Fruit fly (Drosophila melanogaster): ENCODE measurements around the gene Gnpnat.

Gnpnat gene

dm6 chr3R:29771645-29772089, 33.6 kb downstream of the Gnpnat start (continued):
- TF ChIP-seq gsb (GFP tag; IDR thresholded peaks at IDR 0.05) (no peak), so (GFP tag; IDR thresholded peaks at IDR 0.05) (peak; percentile 51; the same call in 1 of the 3 replicates), hbn (GFP tag; IDR thresholded peaks at IDR 0.05; ENCODE audit: partially characterized antibody) (peak; percentile 42; the same call in 1 of the 2 replicates), CG17568 (GFP tag; optimal IDR thresholded peaks at IDR 0.05) (peak; percentile 38), grn (GFP tag; optimal IDR thresholded peaks at IDR 0.05) (peak; percentile 86), peb (GFP tag; IDR thresholded peaks at IDR 0.05) (no peak), CG15601 (tag; optimal IDR thresholded peaks at IDR 0.05) (peak; percentile 38), HLH3B (GFP tag; IDR thresholded peaks at IDR 0.05) (peak; percentile 30; the same call in 1 of the 2 replicates), CG6175 (GFP tag; IDR thresholded peaks at IDR 0.05) (no peak), z (GFP tag; IDR thresholded peaks at IDR 0.05) (peak; percentile 100), lbe (GFP tag; optimal IDR thresholded peaks at IDR 0.05) (peak; percentile 15), kah (GFP tag; optimal IDR thresholded peaks at IDR 0.05) (peak; percentile 89), pzg (GFP tag; optimal IDR thresholded peaks at IDR 0.05) (no peak), Fer1 (GFP tag; optimal IDR thresholded peaks at IDR 0.05) (peak; percentile 44), danr (GFP tag; IDR thresholded peaks at IDR 0.05) (no peak), kni (GFP tag; optimal IDR thresholded peaks at IDR 0.05) (peak; percentile 76), wek (GFP tag; optimal IDR thresholded peaks at IDR 0.05) (peak; percentile 83), twi (tag; optimal IDR thresholded peaks at IDR 0.05) (peak; percentile 80), cg (GFP tag; optimal IDR thresholded peaks at IDR 0.05) (peak; percentile 77), CG3163 (GFP tag; optimal IDR thresholded peaks at IDR 0.05) (peak; percentile 45), dysf (GFP tag; IDR thresholded peaks at IDR 0.05) (no peak), caup (GFP tag; optimal IDR thresholded peaks at IDR 0.05; ENCODE audit: severe bottlenecking) (no peak), E2f2 (GFP tag; IDR thresholded peaks at IDR 0.05) (peak; percentile 31; the same call in 1 of the 2 replicates), NC2β (GFP tag; optimal IDR thresholded peaks at IDR 0.05) (no peak), CG17829 (tag; optimal IDR thresholded peaks at IDR 0.05) (no peak), stc (GFP tag; IDR thresholded peaks at IDR 0.05) (peak; percentile 50; the same call in 1 of the 2 replicates), HmgZ (tag; optimal IDR thresholded peaks at IDR 0.05) (peak; percentile 13), mirr (GFP tag; optimal IDR thresholded peaks at IDR 0.05) (peak; percentile 30), CG10431 (GFP tag; optimal IDR thresholded peaks at IDR 0.05) (peak; percentile 61), CG18764 (GFP tag; optimal IDR thresholded peaks at IDR 0.05) (no peak), bbx (GFP tag; IDR thresholded peaks at IDR 0.05; ENCODE audit: partially characterized antibody) (peak; percentile 80), amos (GFP tag; IDR thresholded peaks at IDR 0.05; ENCODE audit: partially characterized antibody) (peak; percentile 69; the same call in 1 of the 2 replicates), gcm (GFP tag; optimal IDR thresholded peaks at IDR 0.05) (peak; percentile 55), CG6791 (GFP tag; IDR thresholded peaks at IDR 0.05; ENCODE audit: partially characterized antibody) (peak; percentile 6; the same call in 2 of the 3 replicates), Pdp1 (GFP tag; optimal IDR thresholded peaks at IDR 0.05) (peak in 1 of 2 experiments; percentile 88), D19A (tag; optimal IDR thresholded peaks at IDR 0.05) (peak; percentile 17), CG34224 (GFP tag; IDR thresholded peaks at IDR 0.05; ENCODE audit: partially characterized antibody) (peak; percentile 87), vvl (GFP tag; IDR thresholded peaks at IDR 0.05) (peak; percentile 52; the same call in 1 of the 2 replicates), CG3838 (GFP tag; optimal IDR thresholded peaks at IDR 0.05) (peak; percentile 85), crol (GFP tag; IDR thresholded peaks at IDR 0.05) (peak; percentile 96), CG32767 (GFP tag; IDR thresholded peaks at IDR 0.05) (peak; percentile 31; the same call in 1 of the 2 replicates), odd (GFP tag; optimal IDR thresholded peaks at IDR 0.05) (peak; percentile 11), Bgb (GFP tag; IDR thresholded peaks at IDR 0.05; ENCODE audit: partially characterized antibody) (peak; percentile 82; the same call in 1 of the 2 replicates), CG8281 (tag; optimal IDR thresholded peaks at IDR 0.05) (no peak), CG2202 (tag; optimal IDR thresholded peaks at IDR 0.05) (peak; percentile 13), ranshi (GFP tag; IDR thresholded peaks at IDR 0.05) (no peak; the same call in 1 of the 2 replicates), CG9437 (GFP tag; optimal IDR thresholded peaks at IDR 0.05) (no peak), Ets65A (GFP tag) (no peak), rib (GFP tag; IDR thresholded peaks at IDR 0.05) (0 out of 2 replicates have a peak, but pooled peaks have one; percentile 33), usp (GFP tag; optimal IDR thresholded peaks at IDR 0.05) (no peak)
